Worm (Caenorhabditis elegans) whole organism, midembryonic: ENCODE results near the gene C54F6.3.

Source experiments
- T22C8.4 ChIP-seq: fragments of 200-800 bp; sonication (Bioruptor generic); IDR thresholded peaks from 2 replicates; pipeline ENCODE4 v1.3.6; 2022; ENCODE audit warnings: missing genetic modification characterization, missing compliant biosample characterization
- cog-1 ChIP-seq: sonication (generic microtip); optimal IDR thresholded peaks from 2 replicates; lab custom pipeline; 2016; ENCODE audit warnings: missing genetic modification characterization, missing compliant biosample characterization
- flt-1 ChIP-seq: fragments of 200-800 bp; sonication (Bioruptor generic); IDR thresholded peaks from 2 replicates; pipeline ENCODE4 v1.3.6; 2022; ENCODE audit warnings: missing genetic modification characterization, missing compliant biosample characterization
- klf-2 ChIP-seq: fragments of 200-800 bp; sonication (Bioruptor generic); conservative IDR thresholded peaks from 2 replicates; pipeline ENCODE4 v1.3.6; 2022; ENCODE audit warnings: missing genetic modification reagents, missing genetic modification characterization, missing compliant biosample characterization
- ref-1 ChIP-seq: fragments of 200-800 bp; sonication (Bioruptor generic); conservative IDR thresholded peaks from 2 replicates; pipeline ENCODE4 v1.3.6; 2022; ENCODE audit warnings: missing genetic modification reagents, missing genetic modification characterization, missing compliant biosample characterization
- tab-1 ChIP-seq: fragments of 200-800 bp; sonication (Bioruptor generic); IDR thresholded peaks from 2 replicates; pipeline ENCODE4 v1.3.6; 2022; ENCODE audit warnings: missing genetic modification characterization, missing compliant biosample characterization
- ztf-23 ChIP-seq: fragments of 200-800 bp; sonication (Bioruptor generic); IDR thresholded peaks from 2 replicates; pipeline ENCODE4 v1.3.6; 2022; ENCODE audit warnings: missing genetic modification reagents, missing genetic modification characterization, missing compliant biosample characterization
- ztf-29 ChIP-seq: fragments of 200-800 bp; sonication (Bioruptor generic); IDR thresholded peaks from 2 replicates; pipeline ENCODE4 v1.3.6; 2022; ENCODE audit warnings: missing genetic modification reagents, missing genetic modification characterization, missing compliant biosample characterization

- TF ChIP-seq ztf-29 (GFP tag; lab: Robert Waterston, UW) (no peak), ztf-23 (GFP tag; lab: Robert Waterston, UW) (no peak), flt-1 (GFP tag; lab: Robert Waterston, UW) (no peak), tab-1 (GFP tag; lab: Robert Waterston, UW) (no peak), klf-2 (GFP tag; lab: Robert Waterston, UW) (no peak), ref-1 (GFP tag; lab: Robert Waterston, UW) (no peak), cog-1 (tag; lab: Kevin White, UChicago) (no peak), T22C8.4 (GFP tag; lab: Robert Waterston, UW) (no peak)
Measured at ce11 chrV:7523392-7523791, 9.7 kb upstream of the C54F6.3 start, which contains the start of gene C54F6.6.
